Fruit fly (Drosophila melanogaster): ENCODE results near the gene CG15764.
A peak's percentile ranks its signal among the peaks of the same experiment; 100 is the strongest.

CG15764 gene

dm6 chrX:5894529-5895487, 25.9 kb downstream of the CG15764 start:
- TF ChIP-seq bab1 (GFP tag; optimal IDR thresholded peaks at IDR 0.05) (peak; percentile 21), CG5204 (GFP tag; optimal IDR thresholded peaks at IDR 0.05) (no peak), cnc (optimal IDR thresholded peaks at IDR 0.05) (no peak)

DNA sequence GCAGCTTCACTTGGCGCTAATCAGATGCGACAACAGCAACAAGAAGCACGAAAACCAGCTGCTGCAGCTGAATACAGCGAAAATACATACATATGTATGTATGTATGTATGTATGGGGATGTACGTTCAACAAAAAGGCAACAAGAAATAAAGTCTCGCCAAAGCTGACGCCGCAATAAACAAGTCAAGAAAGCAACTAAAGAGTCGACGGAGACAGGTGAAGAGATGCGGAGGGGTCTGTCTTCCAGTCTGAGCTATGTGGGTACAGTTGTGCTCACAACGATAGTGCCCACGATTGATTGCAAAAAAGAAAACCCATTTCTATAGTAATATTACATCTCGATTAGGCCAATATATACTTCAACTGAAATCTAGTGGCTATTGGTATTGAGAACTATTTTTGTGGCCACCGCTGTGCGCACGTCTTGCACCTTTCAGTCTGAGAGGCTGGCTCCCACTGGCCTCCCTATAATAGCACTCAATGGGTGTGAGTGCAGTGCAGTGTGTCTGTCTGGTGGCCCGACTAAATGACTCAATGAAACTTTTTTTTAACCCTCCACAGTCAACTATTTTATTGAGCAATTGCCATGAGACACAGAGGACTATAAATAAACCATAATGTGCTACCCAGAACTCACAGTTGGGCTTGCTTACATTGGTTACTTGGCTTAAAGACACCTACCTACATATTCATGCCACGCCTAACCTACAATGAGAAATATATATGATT, 27.1 kb downstream of the CG15764 start:
- TF ChIP-seq bab1 (GFP tag; optimal IDR thresholded peaks at IDR 0.05) (peak; percentile 92), CG7101 (tag; optimal IDR thresholded peaks at IDR 0.05) (peak; percentile 88), Mnt (GFP tag; optimal IDR thresholded peaks at IDR 0.05) (peak; percentile 25), CG7045 (GFP tag; optimal IDR thresholded peaks at IDR 0.05) (peak; percentile 81), cic (GFP tag; optimal IDR thresholded peaks at IDR 0.05) (no peak), cnc (optimal IDR thresholded peaks at IDR 0.05) (no peak), CG5204 (GFP tag; optimal IDR thresholded peaks at IDR 0.05) (peak; percentile 66), CG33017 (tag; optimal IDR thresholded peaks at IDR 0.05) (peak; percentile 80), Clk (GFP tag; optimal IDR thresholded peaks at IDR 0.05) (peak; percentile 72), tj (GFP tag; optimal IDR thresholded peaks at IDR 0.05) (peak; percentile 95), ovo (GFP tag; optimal IDR thresholded peaks at IDR 0.05) (peak; percentile 56), CG1620 (GFP tag; optimal IDR thresholded peaks at IDR 0.05) (peak; percentile 75), toe (GFP tag; optimal IDR thresholded peaks at IDR 0.05) (peak; percentile 51), kay (GFP tag; ENCODE audit: borderline replicate concordance) (no peak), CG11617 (GFP tag; optimal IDR thresholded peaks at IDR 0.05) (peak; percentile 41), Crg-1 (GFP tag; optimal IDR thresholded peaks at IDR 0.05) (peak; percentile 51), CG12768 (GFP tag; optimal IDR thresholded peaks at IDR 0.05) (peak; percentile 76), Hr96 (GFP tag; optimal IDR thresholded peaks at IDR 0.05) (peak; percentile 81), CG14711 (tag; optimal IDR thresholded peaks at IDR 0.05) (peak; percentile 87), pad (GFP tag; optimal IDR thresholded peaks at IDR 0.05) (peak; percentile 78)

DNA sequence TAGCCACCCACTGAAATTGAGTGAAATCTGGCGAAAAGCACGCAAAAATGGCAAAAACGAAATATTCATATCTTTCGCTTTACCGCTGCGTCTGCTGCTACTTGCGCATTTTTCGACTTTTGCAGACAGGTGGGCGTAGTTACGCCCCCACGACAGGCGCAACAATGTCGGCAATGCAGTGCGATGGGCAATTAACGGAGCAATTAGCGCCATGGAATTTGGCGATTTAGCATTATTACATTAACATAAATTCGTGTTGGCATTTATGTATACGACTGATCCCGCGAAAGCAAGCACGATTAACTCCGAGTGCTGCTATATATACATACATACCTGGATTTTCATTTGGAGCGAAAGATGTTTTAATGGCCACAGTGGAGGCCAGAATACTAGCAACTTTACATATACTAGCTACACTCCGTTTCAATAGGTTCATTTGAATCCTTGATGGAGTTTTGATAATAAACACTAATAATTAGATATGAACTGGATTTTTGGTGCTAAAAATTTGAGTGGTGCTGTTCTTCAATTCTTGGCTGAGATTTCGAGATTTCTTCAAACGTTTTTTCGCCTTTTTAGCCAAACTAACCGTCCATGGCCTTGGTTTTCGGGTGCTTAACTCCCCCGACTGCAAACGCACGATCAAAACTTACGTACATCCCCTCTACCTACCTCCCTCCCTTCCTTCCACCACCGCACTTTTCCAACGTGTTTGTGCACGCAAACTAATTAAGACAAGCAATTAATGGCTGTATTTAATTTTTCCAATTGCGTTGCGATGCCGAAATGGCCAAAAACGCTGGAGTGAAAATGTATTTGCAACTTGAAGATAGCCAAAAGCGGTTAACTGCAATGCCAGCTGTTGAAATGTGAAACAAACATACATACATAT, 28.2 kb downstream of the CG15764 start:
- TF ChIP-seq cnc (optimal IDR thresholded peaks at IDR 0.05) = no peak
- no peak for TF ChIP-seq CG11617 (GFP tag; optimal IDR thresholded peaks at IDR 0.05)
- TF ChIP-seq CG7101 (tag; optimal IDR thresholded peaks at IDR 0.05) = peak; percentile 17
- TF ChIP-seq toe (GFP tag; optimal IDR thresholded peaks at IDR 0.05) = no peak
- TF ChIP-seq CG33017 (tag; optimal IDR thresholded peaks at IDR 0.05) = no peak
- peak; percentile 94 for TF ChIP-seq tj (GFP tag; optimal IDR thresholded peaks at IDR 0.05)
- TF ChIP-seq cic (GFP tag; optimal IDR thresholded peaks at IDR 0.05) = no peak
- no peak for TF ChIP-seq CG1620 (GFP tag; optimal IDR thresholded peaks at IDR 0.05)
- TF ChIP-seq kay (GFP tag; ENCODE audit: borderline replicate concordance) = no peak
- no peak for TF ChIP-seq CG5204 (GFP tag; optimal IDR thresholded peaks at IDR 0.05)
- no peak for TF ChIP-seq CG12768 (GFP tag; optimal IDR thresholded peaks at IDR 0.05)

DNA sequence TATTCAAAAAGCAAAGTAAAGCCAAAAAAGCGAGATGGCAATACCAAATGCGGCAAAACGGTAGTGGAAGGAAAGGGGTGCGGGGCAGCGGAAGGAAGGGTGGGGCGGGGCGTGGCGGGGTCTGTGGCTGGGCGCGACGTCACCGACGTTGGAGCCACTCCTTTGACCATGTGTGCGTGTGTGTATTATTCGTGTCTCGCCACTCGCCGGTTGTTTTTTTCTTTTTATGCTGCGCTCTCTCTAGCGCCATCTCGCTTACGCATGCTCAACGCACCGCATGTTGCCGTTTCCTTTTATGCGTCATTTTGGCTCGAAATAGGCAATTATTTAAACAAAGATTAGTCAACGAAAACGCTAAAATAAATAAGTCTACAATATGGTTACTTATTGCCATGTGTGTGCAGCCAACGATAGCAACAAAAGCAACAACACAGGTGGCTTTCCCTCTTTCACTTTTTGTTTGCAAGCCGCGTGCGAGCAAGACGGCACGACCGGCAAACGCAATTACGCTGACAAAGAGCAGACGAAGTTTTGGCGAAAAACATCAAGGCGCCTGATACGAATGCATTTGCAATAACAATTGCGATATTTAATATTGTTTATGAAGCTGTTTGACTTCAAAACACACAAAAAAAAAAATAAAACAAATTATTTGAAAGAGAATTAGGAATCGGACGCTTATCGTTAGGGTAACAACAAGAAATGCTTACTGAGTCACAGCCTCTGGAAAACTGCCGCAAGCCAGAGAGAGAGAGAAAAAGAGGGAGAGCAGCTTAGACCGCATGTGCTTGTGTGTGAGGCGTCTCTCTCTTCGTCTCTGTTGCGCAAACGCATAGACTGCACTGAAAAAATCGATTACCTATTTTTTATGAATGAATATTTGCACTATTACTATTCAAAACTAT, 30.6 kb downstream of the CG15764 start:
- TF ChIP-seq tj (GFP tag; optimal IDR thresholded peaks at IDR 0.05) (peak; percentile 75), Hr96 (GFP tag; optimal IDR thresholded peaks at IDR 0.05) (no peak), CG11617 (GFP tag; optimal IDR thresholded peaks at IDR 0.05) (no peak), toe (GFP tag; optimal IDR thresholded peaks at IDR 0.05) (no peak), CG33017 (tag; optimal IDR thresholded peaks at IDR 0.05) (no peak), CG7101 (tag; optimal IDR thresholded peaks at IDR 0.05) (no peak), Mnt (GFP tag; optimal IDR thresholded peaks at IDR 0.05) (peak; percentile 11), CG5204 (GFP tag; optimal IDR thresholded peaks at IDR 0.05) (no peak), CG14711 (tag; optimal IDR thresholded peaks at IDR 0.05) (peak; percentile 5), bab1 (GFP tag; optimal IDR thresholded peaks at IDR 0.05) (peak; percentile 20), pad (GFP tag; optimal IDR thresholded peaks at IDR 0.05) (peak; percentile 62), CG7045 (GFP tag; optimal IDR thresholded peaks at IDR 0.05) (no peak), cic (GFP tag; optimal IDR thresholded peaks at IDR 0.05) (no peak), Crg-1 (GFP tag; optimal IDR thresholded peaks at IDR 0.05) (no peak), CG12768 (GFP tag; optimal IDR thresholded peaks at IDR 0.05) (no peak), ovo (GFP tag; optimal IDR thresholded peaks at IDR 0.05) (peak; percentile 25), Clk (GFP tag; optimal IDR thresholded peaks at IDR 0.05) (no peak), CG1620 (GFP tag; optimal IDR thresholded peaks at IDR 0.05) (no peak), kay (GFP tag; ENCODE audit: borderline replicate concordance) (peak; percentile 30)
